Worm (Caenorhabditis elegans): ENCODE data around the gene R74.8.

The R74.8 gene

ce11 chrIII:4170903-4171377, 35.1 kb upstream of the R74.8 start, which contains the start of the genes rnf-121 and C16C10.4 (continued):
- TF ChIP-seq ceh-20 (GFP tag; IDR thresholded peaks at IDR 0.05) (no peak), madf-9 (GFP tag; conservative IDR thresholded peaks at IDR 0.05) (no peak), R02D3.7 (tag; optimal IDR thresholded peaks at IDR 0.05) (no peak), nhr-237 (tag; optimal IDR thresholded peaks at IDR 0.05) (no peak), F49E8.2 (tag; optimal IDR thresholded peaks at IDR 0.05; ENCODE audit: borderline replicate concordance) (peak; percentile 29), ZK546.5 (tag; optimal IDR thresholded peaks at IDR 0.05) (no peak), snpc-1.2 (GFP tag; IDR thresholded peaks at IDR 0.05) (peak; percentile 46; the same call in 1 of the 2 replicates), egl-43 (GFP tag; IDR thresholded peaks at IDR 0.05) (no peak), nhr-10 (tag; optimal IDR thresholded peaks at IDR 0.05) (no peak), Y48G9A.11 (GFP tag; IDR thresholded peaks at IDR 0.05) (peak; percentile 63; the same call in 1 of the 2 replicates), lin-13 (GFP tag; optimal IDR thresholded peaks at IDR 0.05) (no peak), T26A8.4 (GFP tag; IDR thresholded peaks at IDR 0.05) (no peak; the same call in 1 of the 2 replicates), hif-1 (tag; optimal IDR thresholded peaks at IDR 0.05) (peak in 1 of 2 experiments; percentile 36), nhr-41 (GFP tag; IDR thresholded peaks at IDR 0.05) (no peak), jun-1 (tag; optimal IDR thresholded peaks at IDR 0.05) (no peak), attf-4 (tag; optimal IDR thresholded peaks at IDR 0.05) (no peak), ceh-82 (tag; optimal IDR thresholded peaks at IDR 0.05) (no peak), gei-8 (GFP tag; optimal IDR thresholded peaks at IDR 0.05) (no peak), aha-1 (tag) (peak; percentile 45), ceh-44 (GFP tag; IDR thresholded peaks at IDR 0.05) (no peak), T20F7.1 (GFP tag; optimal IDR thresholded peaks at IDR 0.05) (no peak), tag-97 (GFP tag; IDR thresholded peaks at IDR 0.05) (no peak), F26F4.8 (GFP tag; conservative IDR thresholded peaks at IDR 0.05) (no peak), ZK337.2 (GFP tag; IDR thresholded peaks at IDR 0.05) (no peak), nhr-11 (tag; optimal IDR thresholded peaks at IDR 0.05) (no peak), set-16 (GFP tag; IDR thresholded peaks at IDR 0.05) (no peak), ceh-62 (tag; optimal IDR thresholded peaks at IDR 0.05) (no peak), F10B5.3 (tag; optimal IDR thresholded peaks at IDR 0.05) (peak; percentile 37), lin-29 (GFP tag; IDR thresholded peaks at IDR 0.05) (no peak), F37D6.2 (tag; optimal IDR thresholded peaks at IDR 0.05) (peak; percentile 11), dve-1 (tag; optimal IDR thresholded peaks at IDR 0.05; ENCODE audit: insufficient read depth) (peak; percentile 29), daf-8 (GFP tag; IDR thresholded peaks at IDR 0.05) (no peak), nhr-77 (tag; optimal IDR thresholded peaks at IDR 0.05) (no peak), mep-1 (tag; optimal IDR thresholded peaks at IDR 0.05) (peak; percentile 66), Y5F2A.4 (GFP tag; optimal IDR thresholded peaks at IDR 0.05) (peak; percentile 43), D1046.2 (GFP tag; IDR thresholded peaks at IDR 0.05) (no peak), zag-1 (tag; optimal IDR thresholded peaks at IDR 0.05) (no peak), fkh-10 (GFP tag; optimal IDR thresholded peaks at IDR 0.05) (no peak), cey-2 (tag; optimal IDR thresholded peaks at IDR 0.05; ENCODE audit: borderline replicate concordance, insufficient read depth) (no peak), daf-16 (GFP tag; optimal IDR thresholded peaks at IDR 0.05) (peak in 1 of 2 experiments; percentile 70), daf-16 (tag; optimal IDR thresholded peaks at IDR 0.05) (no peak), pha-4 (GFP tag; IDR thresholded peaks at IDR 0.05) (peak; percentile 50; the same call in 1 of the 2 replicates), pha-4 (tag; optimal IDR thresholded peaks at IDR 0.05) (no peak), ama-1 (optimal IDR thresholded peaks at IDR 0.05) (peak; percentile 9), mes-2 (tag; optimal IDR thresholded peaks at IDR 0.05; ENCODE audit: poor library complexity, severe bottlenecking) (peak; percentile 95), rbr-2 (tag; optimal IDR thresholded peaks at IDR 0.05) (peak; percentile 54)
